Fruit fly (Drosophila melanogaster) whole organism, embryonic: ENCODE results near the gene CG10660.
A peak's percentile ranks its signal among the peaks of the same experiment; 100 is the strongest.

Experiments used
- Abd-B ChIP-seq: fragments of 200-800 bp; sonication (Bioruptor generic); optimal IDR thresholded peaks from 2 replicates; lab custom pipeline; 2018; ENCODE audit warnings: missing biosample characterization, mild to moderate bottlenecking, missing genetic modification characterization, moderate library complexity
- BEAF-32 ChIP-seq: fragments of 200-800 bp; sonication (Bioruptor generic); optimal IDR thresholded peaks from 3 replicates; lab custom pipeline; 2017; ENCODE audit warnings: missing biosample characterization, missing genetic modification characterization, mild to moderate bottlenecking, moderate library complexity, missing genetic modification reagents
- CG10565 ChIP-seq: fragments of 200-800 bp; sonication (Bioruptor generic); optimal IDR thresholded peaks from 3 replicates; lab custom pipeline; 2016; ENCODE audit warnings: missing biosample characterization, mild to moderate bottlenecking, missing genetic modification characterization
- CG11085 ChIP-seq: fragments of 200-800 bp; sonication (Bioruptor generic); IDR thresholded peaks from 2 replicates; pipeline ENCODE4 v1.3.6; 2022; ENCODE audit warnings: missing biosample characterization, missing genetic modification characterization
- CG12071 ChIP-seq: fragments of 200-800 bp; sonication (Bioruptor generic); optimal IDR thresholded peaks from 3 replicates; lab custom pipeline; 2018; ENCODE audit warnings: missing biosample characterization, mild to moderate bottlenecking, missing genetic modification characterization
- CG12155 ChIP-seq: fragments of 200-800 bp; sonication (Bioruptor generic); optimal IDR thresholded peaks from 3 replicates; lab custom pipeline; 2016; ENCODE audit warnings: missing biosample characterization, missing genetic modification characterization
- CG12391 ChIP-seq: fragments of 200-800 bp; sonication (Bioruptor generic); optimal IDR thresholded peaks from 3 replicates; lab custom pipeline; 2018; ENCODE audit warnings: missing biosample characterization, mild to moderate bottlenecking, missing genetic modification characterization, moderate library complexity
- CG13424 ChIP-seq: fragments of 200-800 bp; sonication (Bioruptor generic); optimal IDR thresholded peaks from 2 replicates; lab custom pipeline; 2019; ENCODE audit warnings: missing biosample characterization, mild to moderate bottlenecking, missing genetic modification characterization, moderate library complexity
- CG14050 ChIP-seq: fragments of 200-800 bp; sonication (Bioruptor generic); IDR thresholded peaks from 3 replicates; pipeline ENCODE4 v1.3.6; 2022; ENCODE audit warnings: missing biosample characterization, missing genetic modification characterization
- CG15601 ChIP-seq: fragments of 200-800 bp; sonication (Bioruptor generic); optimal IDR thresholded peaks from 3 replicates; lab custom pipeline; 2019; ENCODE audit warnings: missing biosample characterization, mild to moderate bottlenecking, missing genetic modification characterization, moderate library complexity
- CG16813 ChIP-seq: fragments of 200-800 bp; sonication (Bioruptor generic); IDR thresholded peaks from 3 replicates; pipeline ENCODE4 v1.3.6; 2022; ENCODE audit warnings: missing biosample characterization, missing genetic modification characterization; ENCODE audit not compliant: partially characterized antibody
- CG2120 ChIP-seq: fragments of 200-800 bp; sonication (Bioruptor generic); optimal IDR thresholded peaks from 3 replicates; lab custom pipeline; 2016; ENCODE audit warnings: missing biosample characterization, missing genetic modification characterization
- CG2129 ChIP-seq: fragments of 200-800 bp; sonication (Bioruptor generic); IDR thresholded peaks from 2 replicates; pipeline ENCODE4 v1.3.6; 2022; ENCODE audit warnings: missing biosample characterization, missing genetic modification characterization; ENCODE audit not compliant: partially characterized antibody
- CG33213 ChIP-seq: fragments of 200-800 bp; sonication (Bioruptor generic); optimal IDR thresholded peaks from 3 replicates; lab custom pipeline; 2016; ENCODE audit warnings: missing biosample characterization, missing genetic modification characterization
- CG3726 ChIP-seq: fragments of 200-800 bp; sonication (Bioruptor generic); IDR thresholded peaks from 3 replicates; pipeline ENCODE4, ENCODE4 v1.3.6; 2022; ENCODE audit warnings: missing biosample characterization, missing genetic modification characterization
- CG6765 ChIP-seq: fragments of 200-800 bp; sonication (Bioruptor generic); optimal IDR thresholded peaks from 3 replicates; lab custom pipeline; 2017; ENCODE audit warnings: missing biosample characterization, mild to moderate bottlenecking, missing genetic modification characterization
- CG6813 ChIP-seq: fragments of 200-800 bp; sonication (Bioruptor generic); optimal IDR thresholded peaks from 2 replicates; lab custom pipeline; 2017; ENCODE audit warnings: missing biosample characterization, missing genetic modification characterization, mild to moderate bottlenecking, moderate library complexity, missing genetic modification reagents
- CG7839 ChIP-seq: fragments of 200-800 bp; sonication (Bioruptor generic); optimal IDR thresholded peaks from 3 replicates; lab custom pipeline; 2018; ENCODE audit warnings: missing biosample characterization, mild to moderate bottlenecking, missing genetic modification characterization, moderate library complexity
- D19B ChIP-seq: fragments of 200-800 bp; sonication (Bioruptor generic); optimal IDR thresholded peaks from 2 replicates; lab custom pipeline; 2017; ENCODE audit warnings: missing biosample characterization, mild to moderate bottlenecking, missing genetic modification characterization
- Dfd ChIP-seq, 2 experiments: fragments of >200 bp; optimal IDR thresholded peaks; 2 replicates each; lab custom pipeline; 2017; ENCODE audit warnings: missing biosample characterization in 2 of 2, missing genetic modification characterization in 2 of 2
- Eip74EF ChIP-seq, 2 experiments: fragments of 200-800 bp in 1 of 2; fragments of >200 bp in 1 of 2; sonication (Bioruptor generic) in 1 of 2; optimal IDR thresholded peaks; 2 replicates each; lab custom pipeline; 2017 to 2019; ENCODE audit warnings: missing biosample characterization in 2 of 2, missing genetic modification characterization in 2 of 2, mild to moderate bottlenecking in 1 of 2, moderate library complexity in 1 of 2
- H2.0 ChIP-seq: fragments of 200-800 bp; sonication (Bioruptor generic); IDR thresholded peaks from 2 replicates; pipeline ENCODE4 v1.3.6; 2022; ENCODE audit warnings: missing biosample characterization, missing genetic modification characterization
- HmgZ ChIP-seq: fragments of 200-800 bp; sonication (Bioruptor generic); optimal IDR thresholded peaks from 2 replicates; lab custom pipeline; 2018; ENCODE audit warnings: missing biosample characterization, mild to moderate bottlenecking, missing genetic modification characterization
- Hr3 ChIP-seq: fragments of 200-800 bp; sonication (Bioruptor generic); optimal IDR thresholded peaks from 3 replicates; lab custom pipeline; 2016; ENCODE audit warnings: missing biosample characterization, missing genetic modification characterization
- Jarid2 ChIP-seq: fragments of 200-800 bp; sonication (Bioruptor generic); optimal IDR thresholded peaks from 3 replicates; lab custom pipeline; 2017; ENCODE audit warnings: mild to moderate bottlenecking, missing biosample characterization, missing genetic modification reagents, missing genetic modification characterization
- Max ChIP-seq: fragments of 200-800 bp; sonication (Bioruptor generic); optimal IDR thresholded peaks from 2 replicates; lab custom pipeline; 2016; ENCODE audit warnings: missing biosample characterization, mild to moderate bottlenecking, missing genetic modification characterization
- NC2β ChIP-seq: fragments of 200-800 bp; sonication (Bioruptor generic); optimal IDR thresholded peaks from 2 replicates; lab custom pipeline; 2016; ENCODE audit warnings: missing biosample characterization, missing genetic modification characterization
- Oli ChIP-seq: fragments of 200-800 bp; sonication (Bioruptor generic); optimal IDR thresholded peaks from 2 replicates; lab custom pipeline; 2018; ENCODE audit warnings: missing biosample characterization, mild to moderate bottlenecking, missing genetic modification characterization, moderate library complexity
- Pdp1 ChIP-seq, 2 experiments: fragments of 200-800 bp; sonication (Bioruptor generic); optimal IDR thresholded peaks; 3 replicates each; lab custom pipeline; 2016; ENCODE audit warnings: missing biosample characterization in 2 of 2, missing genetic modification characterization in 2 of 2, mild to moderate bottlenecking in 1 of 2, moderate library complexity in 1 of 2
- Sry-δ ChIP-seq: fragments of 200-800 bp; sonication (Bioruptor generic); optimal IDR thresholded peaks from 2 replicates; lab custom pipeline; 2016; ENCODE audit warnings: missing biosample characterization, missing genetic modification characterization
- Taf1 ChIP-seq: fragments of 200-800 bp; sonication (Bioruptor generic); IDR thresholded peaks from 2 replicates; pipeline ENCODE4 v1.3.6; 2022; ENCODE audit warnings: missing biosample characterization, missing genetic modification characterization
- ab ChIP-seq: fragments of 200-800 bp; sonication (Bioruptor generic); optimal IDR thresholded peaks from 2 replicates; lab custom pipeline; 2016; ENCODE audit warnings: missing biosample characterization, missing genetic modification characterization
- bbx ChIP-seq: fragments of 200-800 bp; sonication (Bioruptor generic); IDR thresholded peaks from 2 replicates; pipeline ENCODE4 v1.3.6; 2022; ENCODE audit warnings: missing biosample characterization, missing genetic modification characterization; ENCODE audit not compliant: partially characterized antibody
- chif ChIP-seq, 2 experiments: fragments of 200-800 bp; sonication (Bioruptor generic); optimal IDR thresholded peaks; 3 replicates each; lab custom pipeline; 2016; ENCODE audit warnings: missing biosample characterization in 2 of 2, missing genetic modification characterization in 2 of 2
- corto ChIP-seq: fragments of 200-800 bp; sonication (Bioruptor generic); optimal IDR thresholded peaks from 2 replicates; lab custom pipeline; 2016; ENCODE audit warnings: missing biosample characterization, mild to moderate bottlenecking, missing genetic modification characterization, moderate library complexity
- croc ChIP-seq: fragments of 200-800 bp; sonication (Bioruptor generic); conservative IDR thresholded peaks from 3 replicates; pipeline ENCODE4 v1.3.6; 2022; ENCODE audit warnings: missing biosample characterization, missing genetic modification characterization
- disco-r ChIP-seq: fragments of 200-800 bp; sonication (Bioruptor generic); optimal IDR thresholded peaks from 2 replicates; lab custom pipeline; 2016; ENCODE audit warnings: missing biosample characterization, missing genetic modification characterization
- ems ChIP-seq: fragments of 200-800 bp; sonication (Bioruptor generic); optimal IDR thresholded peaks from 3 replicates; lab custom pipeline; 2016; ENCODE audit warnings: missing biosample characterization, missing genetic modification characterization
- fd96Cb ChIP-seq: fragments of 200-800 bp; sonication (Bioruptor generic); optimal IDR thresholded peaks from 2 replicates; lab custom pipeline; 2018; ENCODE audit warnings: missing biosample characterization, mild to moderate bottlenecking, missing genetic modification characterization, moderate library complexity
- ftz-f1 ChIP-seq: fragments of 200-800 bp; sonication (Bioruptor generic); optimal IDR thresholded peaks from 2 replicates; lab custom pipeline; 2016; ENCODE audit warnings: missing biosample characterization, missing genetic modification characterization
- gfzf ChIP-seq: fragments of 200-800 bp; sonication (Bioruptor generic); optimal IDR thresholded peaks from 2 replicates; lab custom pipeline; 2016; ENCODE audit warnings: missing biosample characterization, mild to moderate bottlenecking, missing genetic modification characterization, moderate library complexity
- gsb-n ChIP-seq: fragments of 200-800 bp; sonication (Bioruptor generic); optimal IDR thresholded peaks from 3 replicates; lab custom pipeline; 2018; ENCODE audit warnings: missing biosample characterization, mild to moderate bottlenecking, missing genetic modification characterization
- ham ChIP-seq: fragments of 200-800 bp; sonication (Bioruptor generic); IDR thresholded peaks from 2 replicates; pipeline ENCODE4 v1.3.6; 2022; ENCODE audit warnings: missing biosample characterization, missing genetic modification characterization
- mirr ChIP-seq: fragments of 200-800 bp; sonication (Bioruptor generic); optimal IDR thresholded peaks from 3 replicates; lab custom pipeline; 2018; ENCODE audit warnings: missing biosample characterization, mild to moderate bottlenecking, missing genetic modification characterization
- mld ChIP-seq: fragments of 200-800 bp; sonication (Bioruptor generic); IDR thresholded peaks from 3 replicates; pipeline ENCODE4 v1.3.6; 2022; ENCODE audit warnings: missing biosample characterization, missing genetic modification characterization; ENCODE audit not compliant: partially characterized antibody
- nau ChIP-seq: fragments of 200-800 bp; sonication (Bioruptor generic); optimal IDR thresholded peaks from 3 replicates; lab custom pipeline; 2017; ENCODE audit warnings: missing biosample characterization, mild to moderate bottlenecking, missing genetic modification characterization, missing genetic modification reagents
- pzg ChIP-seq: fragments of 200-800 bp; sonication (Bioruptor generic); optimal IDR thresholded peaks from 3 replicates; lab custom pipeline; 2018; ENCODE audit warnings: missing biosample characterization, mild to moderate bottlenecking, missing genetic modification characterization, moderate library complexity
- tin ChIP-seq: fragments of 200-800 bp; sonication (Bioruptor generic); optimal IDR thresholded peaks from 3 replicates; lab custom pipeline; 2016; ENCODE audit warnings: missing biosample characterization, missing genetic modification characterization
- trem ChIP-seq: fragments of 200-800 bp; optimal IDR thresholded peaks from 3 replicates; lab custom pipeline; 2019; ENCODE audit warnings: missing biosample characterization, mild to moderate bottlenecking, missing genetic modification characterization, moderate library complexity
- zfh1 ChIP-seq: fragments of 200-800 bp; sonication (Bioruptor generic); IDR thresholded peaks from 3 replicates; pipeline ENCODE4 v1.3.6; 2022; ENCODE audit warnings: missing biosample characterization, missing genetic modification characterization

The CG10660 gene

DNA sequence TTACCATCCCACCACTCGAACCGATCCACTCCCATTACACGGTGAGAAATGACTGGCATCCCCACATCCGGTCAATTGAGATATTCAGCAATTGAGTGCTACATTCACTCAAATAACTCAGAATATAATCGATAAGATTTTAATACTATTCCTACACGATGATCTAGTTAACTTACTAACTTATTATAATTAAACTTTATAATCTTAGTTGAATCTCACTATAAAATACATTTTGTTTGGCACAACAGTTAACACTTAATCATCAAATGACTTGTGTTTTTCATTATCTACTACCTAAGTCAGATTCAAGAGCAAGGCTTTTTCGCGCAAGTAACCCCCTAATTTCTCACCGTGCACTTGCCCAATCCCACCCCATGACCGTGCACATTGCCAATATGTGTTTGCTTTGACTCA, 4.8 kb upstream of the CG10660 start (continued):
- TF ChIP-seq CG16813 (no peak), NC2β (GFP tag; lab: Kevin White, UChicago) (no peak), ftz-f1 (GFP tag; lab: Kevin White, UChicago) (no peak), Sry-δ (no peak), Max (GFP tag; lab: Kevin White, UChicago) (no peak), HmgZ (tag; lab: Kevin White, UChicago) (peak; percentile 29), Pdp1 (GFP tag; optimal IDR thresholded peaks at IDR 0.05; lab: Kevin White, UChicago) (peak in 1 of 2 experiments; percentile 9), gfzf (no peak), CG12071 (GFP tag; lab: Kevin White, UChicago) (no peak), CG15601 (no peak), CG6765 (GFP tag; lab: Kevin White, UChicago) (no peak), chif (GFP tag; optimal IDR thresholded peaks at IDR 0.05; lab: Kevin White, UChicago) (peak in 1 of 2 experiments; percentile 12), D19B (GFP tag; lab: Kevin White, UChicago) (no peak), corto (peak; percentile 60), CG12155 (GFP tag; lab: Kevin White, UChicago) (no peak), gsb-n (tag; lab: Kevin White, UChicago) (no peak), BEAF-32 (GFP tag; lab: Kevin White, UChicago) (no peak), CG13424 (tag; lab: Kevin White, UChicago) (peak; percentile 62), croc (no peak), trem (tag; lab: Kevin White, UChicago) (no peak), ems (GFP tag; lab: Kevin White, UChicago) (no peak), CG3726 (no peak), CG2120 (GFP tag; lab: Kevin White, UChicago) (peak; percentile 32), CG12391 (tag; lab: Kevin White, UChicago) (peak; percentile 57), Taf1 (GFP tag; lab: Robert Waterston, UW) (no peak), CG14050 (GFP tag; lab: Robert Waterston, UW) (no peak), bbx (GFP tag; lab: Robert Waterston, UW) (no peak), Dfd (GFP tag; optimal IDR thresholded peaks at IDR 0.05; lab: Kevin White, UChicago) (no peak), mld (GFP tag; lab: Robert Waterston, UW) (no peak), pzg (no peak), Hr3 (GFP tag; lab: Kevin White, UChicago) (no peak), nau (GFP tag; lab: Kevin White, UChicago) (peak; percentile 31), zfh1 (GFP tag; lab: Robert Waterston, UW) (no peak), CG6813 (peak; percentile 30), CG7839 (tag; lab: Kevin White, UChicago) (peak; percentile 59), ham (no peak), H2.0 (no peak), Oli (tag; lab: Kevin White, UChicago) (peak; percentile 43), mirr (GFP tag; lab: Kevin White, UChicago) (no peak), Jarid2 (GFP tag; lab: Kevin White, UChicago) (no peak), Eip74EF (GFP tag; optimal IDR thresholded peaks at IDR 0.05; lab: Kevin White, UChicago) (peak in 1 of 2 experiments; percentile 5), CG2129 (no peak), Abd-B (GFP tag; lab: Kevin White, UChicago) (no peak), CG11085 (GFP tag; lab: Robert Waterston, UW) (no peak), CG33213 (GFP tag; lab: Kevin White, UChicago) (no peak), CG10565 (GFP tag; lab: Kevin White, UChicago) (no peak), ab (GFP tag; lab: Kevin White, UChicago) (no peak), fd96Cb (tag; lab: Kevin White, UChicago) (peak; percentile 36), disco-r (GFP tag; lab: Kevin White, UChicago) (no peak), tin (GFP tag; lab: Kevin White, UChicago) (no peak)
